Fruit fly (Drosophila melanogaster): ENCODE data around the gene CG31957.

CG31957 gene

dm6 chr2L:3823835-3824234, 48.4 kb downstream of the CG31957 start:
- TF ChIP-seq sage (GFP tag; optimal IDR thresholded peaks at IDR 0.05) (no peak), Myc (optimal IDR thresholded peaks at IDR 0.05) (no peak), Rel (GFP tag; optimal IDR thresholded peaks at IDR 0.05) (no peak), Rel (tag; optimal IDR thresholded peaks at IDR 0.05) (no peak), OdsH (GFP tag; optimal IDR thresholded peaks at IDR 0.05) (no peak), Hnf4 (GFP tag; optimal IDR thresholded peaks at IDR 0.05) (no peak), Dfd (GFP tag; optimal IDR thresholded peaks at IDR 0.05) (no peak), rgr (GFP tag; optimal IDR thresholded peaks at IDR 0.05) (no peak), Vsx2 (GFP tag; optimal IDR thresholded peaks at IDR 0.05; ENCODE audit: partially characterized antibody) (no peak), CG9705 (GFP tag; optimal IDR thresholded peaks at IDR 0.05) (no peak), Hr78 (GFP tag; optimal IDR thresholded peaks at IDR 0.05) (no peak), psq (GFP tag; optimal IDR thresholded peaks at IDR 0.05) (no peak), Mio (GFP tag; optimal IDR thresholded peaks at IDR 0.05) (no peak), CG32264 (GFP tag; optimal IDR thresholded peaks at IDR 0.05) (no peak), Jra (GFP tag; optimal IDR thresholded peaks at IDR 0.05) (no peak), dmrt93B (GFP tag; optimal IDR thresholded peaks at IDR 0.05) (no peak), br (GFP tag; optimal IDR thresholded peaks at IDR 0.05) (no peak), dl (GFP tag; optimal IDR thresholded peaks at IDR 0.05; ENCODE audit: insufficient read depth in 1 of 2, partially characterized antibody in 2 of 2) (no peak), dsf (GFP tag; optimal IDR thresholded peaks at IDR 0.05; ENCODE audit: borderline replicate concordance) (no peak), usp (GFP tag; optimal IDR thresholded peaks at IDR 0.05) (no peak)

dm6 chr2L:3822462-3823065, 49.7 kb downstream of the CG31957 start:
- no peak for TF ChIP-seq Hr83 (GFP tag; optimal IDR thresholded peaks at IDR 0.05; ENCODE audit: poor library complexity, severe bottlenecking)
- no peak for TF ChIP-seq rgr (GFP tag; optimal IDR thresholded peaks at IDR 0.05)
- TF ChIP-seq Hr78 (GFP tag; optimal IDR thresholded peaks at IDR 0.05), result no peak
- TF ChIP-seq dsf (GFP tag; optimal IDR thresholded peaks at IDR 0.05; ENCODE audit: borderline replicate concordance), result no peak
- TF ChIP-seq psq (GFP tag; optimal IDR thresholded peaks at IDR 0.05), result no peak
- TF ChIP-seq woc (GFP tag; optimal IDR thresholded peaks at IDR 0.05), result no peak
- TF ChIP-seq Vsx2 (GFP tag; optimal IDR thresholded peaks at IDR 0.05; ENCODE audit: partially characterized antibody), result no peak
- TF ChIP-seq CG32264 (GFP tag; optimal IDR thresholded peaks at IDR 0.05), result no peak
- no peak for TF ChIP-seq tai (GFP tag; optimal IDR thresholded peaks at IDR 0.05)
- TF ChIP-seq Dif (GFP tag; optimal IDR thresholded peaks at IDR 0.05; ENCODE audit: partially characterized antibody), result no peak
- TF ChIP-seq sage (GFP tag; optimal IDR thresholded peaks at IDR 0.05), result no peak
- no peak for TF ChIP-seq lola (GFP tag; optimal IDR thresholded peaks at IDR 0.05)
- TF ChIP-seq pan (optimal IDR thresholded peaks at IDR 0.05), result no peak
- TF ChIP-seq Rel (GFP tag; optimal IDR thresholded peaks at IDR 0.05), result no peak
- no peak for TF ChIP-seq Rel (tag; optimal IDR thresholded peaks at IDR 0.05)
- no peak for TF ChIP-seq foxo (GFP tag; optimal IDR thresholded peaks at IDR 0.05)
- TF ChIP-seq N (GFP tag; optimal IDR thresholded peaks at IDR 0.05), result no peak
- TF ChIP-seq sv (GFP tag; optimal IDR thresholded peaks at IDR 0.05), result no peak
- TF ChIP-seq Abd-B (GFP tag; optimal IDR thresholded peaks at IDR 0.05), result no peak
